Fruit fly (Drosophila melanogaster): ENCODE measurements around the gene CG46435.

The CG46435 gene

dm6 chr3L:19560695-19561246 lies 15.9 kb downstream of the CG46435 start (continued):
- peak; percentile 88 for TF ChIP-seq jumu (GFP tag; optimal IDR thresholded peaks at IDR 0.05)
- peak; percentile 91 for TF ChIP-seq gcm2 (GFP tag; optimal IDR thresholded peaks at IDR 0.05)
- TF ChIP-seq aop (GFP tag; IDR thresholded peaks at IDR 0.05) = peak; percentile 84
- peak; percentile 86 for TF ChIP-seq Bdp1 (GFP tag; optimal IDR thresholded peaks at IDR 0.05)
- TF ChIP-seq sim (GFP tag; IDR thresholded peaks at IDR 0.05) = peak; percentile 83; the same call in 1 of the 2 replicates
- peak; percentile 91 for TF ChIP-seq dati (GFP tag; IDR thresholded peaks at IDR 0.05)
- peak; percentile 97 for TF ChIP-seq unpg (GFP tag; optimal IDR thresholded peaks at IDR 0.05)
- peak; percentile 96 for TF ChIP-seq E2f1 (GFP tag; IDR thresholded peaks at IDR 0.05)
- peak; percentile 95 for TF ChIP-seq CG10959 (GFP tag; IDR thresholded peaks at IDR 0.05)
- TF ChIP-seq CG12236 (GFP tag; optimal IDR thresholded peaks at IDR 0.05) = peak; percentile 92
- TF ChIP-seq Opbp (GFP tag; IDR thresholded peaks at IDR 0.05; ENCODE audit: partially characterized antibody) = no peak
- peak; percentile 90 for TF ChIP-seq Dad (GFP tag; optimal IDR thresholded peaks at IDR 0.05)
- peak; percentile 91 for TF ChIP-seq klu (GFP tag; IDR thresholded peaks at IDR 0.05)
- peak; percentile 95 for TF ChIP-seq CG13775 (GFP tag; optimal IDR thresholded peaks at IDR 0.05)
- no peak for TF ChIP-seq prd (optimal IDR thresholded peaks at IDR 0.05)
- peak; percentile 99 for TF ChIP-seq prd (GFP tag; IDR thresholded peaks at IDR 0.05)
- no peak; the same call in none of the 3 replicates for TF ChIP-seq CG11560 (tag; IDR thresholded peaks at IDR 0.05)
- TF ChIP-seq odd (GFP tag; optimal IDR thresholded peaks at IDR 0.05) = peak; percentile 92
- peak; percentile 90 for TF ChIP-seq slp2 (GFP tag; optimal IDR thresholded peaks at IDR 0.05)
- peak; percentile 91 for TF ChIP-seq CG1024 (GFP tag; IDR thresholded peaks at IDR 0.05)
- peak; percentile 69 for TF ChIP-seq Jarid2 (GFP tag; optimal IDR thresholded peaks at IDR 0.05)
- peak; percentile 83; the same call in 1 of the 2 replicates for TF ChIP-seq Lim3 (GFP tag; IDR thresholded peaks at IDR 0.05)
- TF ChIP-seq vnd (GFP tag; IDR thresholded peaks at IDR 0.05; ENCODE audit: partially characterized antibody) = no peak
- peak; percentile 68 for TF ChIP-seq grn (GFP tag; optimal IDR thresholded peaks at IDR 0.05)
- peak; percentile 97 for TF ChIP-seq nmo (GFP tag; optimal IDR thresholded peaks at IDR 0.05)
- peak; percentile 91 for TF ChIP-seq CG2889 (GFP tag; IDR thresholded peaks at IDR 0.05)
- peak; percentile 93 for TF ChIP-seq nerfin-1 (tag; optimal IDR thresholded peaks at IDR 0.05)
- TF ChIP-seq CG8281 (tag; optimal IDR thresholded peaks at IDR 0.05) = peak; percentile 82
- peak; percentile 80 for TF ChIP-seq E2f2 (GFP tag; IDR thresholded peaks at IDR 0.05)
- TF ChIP-seq ems (GFP tag; optimal IDR thresholded peaks at IDR 0.05) = peak; percentile 92
- TF ChIP-seq vvl (GFP tag; IDR thresholded peaks at IDR 0.05) = peak; percentile 98
- TF ChIP-seq NFAT (GFP tag; IDR thresholded peaks at IDR 0.05) = peak; percentile 91
- TF ChIP-seq Ssrp (tag; optimal IDR thresholded peaks at IDR 0.05) = peak; percentile 94
- peak; percentile 94 for TF ChIP-seq CG17361 (GFP tag; IDR thresholded peaks at IDR 0.05)
- TF ChIP-seq CG11696 (GFP tag; IDR thresholded peaks at IDR 0.05) = peak; percentile 85; the same call in 1 of the 2 replicates
- peak; percentile 86 for TF ChIP-seq CG31224 (GFP tag; IDR thresholded peaks at IDR 0.05)
- peak; percentile 91 for TF ChIP-seq slou (GFP tag; optimal IDR thresholded peaks at IDR 0.05)
- peak; percentile 93 for TF ChIP-seq kah (GFP tag; optimal IDR thresholded peaks at IDR 0.05)
- TF ChIP-seq nerfin-2 (GFP tag; IDR thresholded peaks at IDR 0.05; ENCODE audit: partially characterized antibody) = no peak
- peak; percentile 75 for TF ChIP-seq CG17802 (tag; optimal IDR thresholded peaks at IDR 0.05)
- TF ChIP-seq Hey (tag; optimal IDR thresholded peaks at IDR 0.05) = peak; percentile 75
- peak; percentile 86 for TF ChIP-seq Dip3 (GFP tag; optimal IDR thresholded peaks at IDR 0.05)
- TF ChIP-seq Fer1 (GFP tag; optimal IDR thresholded peaks at IDR 0.05) = peak; percentile 94
- TF ChIP-seq CG18011 (GFP tag; optimal IDR thresholded peaks at IDR 0.05) = peak; percentile 68
- TF ChIP-seq gcm (GFP tag; optimal IDR thresholded peaks at IDR 0.05) = peak; percentile 95
- no peak for TF ChIP-seq br (optimal IDR thresholded peaks at IDR 0.05)
- TF ChIP-seq jigr1 (GFP tag; IDR thresholded peaks at IDR 0.05) = peak; percentile 85; the same call in 2 of the 3 replicates
- TF ChIP-seq Doc3 (GFP tag; IDR thresholded peaks at IDR 0.05; ENCODE audit: partially characterized antibody) = no peak
- TF ChIP-seq Neu2 (GFP tag; optimal IDR thresholded peaks at IDR 0.05; ENCODE audit: borderline replicate concordance) = peak; percentile 87
- TF ChIP-seq Hsf (GFP tag; optimal IDR thresholded peaks at IDR 0.05) = peak; percentile 96
- no peak for TF ChIP-seq CG14860 (GFP tag; IDR thresholded peaks at IDR 0.05; ENCODE audit: partially characterized antibody)

All from whole organism, embryonic.